Fruit fly (Drosophila melanogaster) S2 (cell line): ENCODE results near the gene hoe2.

Experiments
- CG8478 ChIP-seq: fragments of >200 bp; optimal IDR thresholded peaks from 2 replicates; lab custom pipeline; 2018
- CTCF ChIP-seq, 2 experiments: fragments of >200 bp; optimal IDR thresholded peaks; 2 replicates each; lab custom pipeline; 2018

DNA sequence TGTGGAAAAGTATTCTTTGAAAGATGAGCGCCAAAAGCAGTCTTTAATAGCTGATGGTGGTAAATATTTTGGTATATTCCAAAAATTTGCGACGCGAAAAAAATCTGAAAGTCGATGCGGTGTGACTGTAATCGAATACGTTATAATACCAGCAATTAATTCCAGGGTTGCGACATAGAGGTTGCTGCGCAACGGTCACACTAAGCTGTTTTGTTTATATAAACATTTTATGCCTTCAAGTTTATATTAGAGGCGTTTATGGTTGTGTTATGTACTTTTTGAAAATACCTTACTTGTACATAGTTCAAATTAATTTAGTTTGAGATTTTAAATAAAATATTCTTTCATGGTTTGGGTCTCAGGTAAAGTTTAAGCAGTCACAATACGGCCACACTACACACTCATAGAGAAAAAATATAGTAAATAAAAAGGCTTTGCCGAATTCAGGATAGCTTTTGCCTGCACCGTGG, 35.1 kb upstream of the hoe2 start, which contains the start of gene CG14043:
- peak in 1 of 2 experiments; percentile 16 for TF ChIP-seq CTCF (optimal IDR thresholded peaks at IDR 0.05; lab: Kevin White, UChicago)
- no peak for TF ChIP-seq CG8478 (lab: Kevin White, UChicago)
